Fruit fly (Drosophila melanogaster): ENCODE data around the gene CG45428.

dm6 chr3L:22821377-22821776, 15.5 kb downstream of the CG45428 start:
- TF ChIP-seq CG8478 (optimal IDR thresholded peaks at IDR 0.05) (no peak), psq (optimal IDR thresholded peaks at IDR 0.05) (no peak), EcR (GFP tag; optimal IDR thresholded peaks at IDR 0.05) (no peak), pan (optimal IDR thresholded peaks at IDR 0.05) (no peak), Dll (optimal IDR thresholded peaks at IDR 0.05) (no peak)
